Worm (Caenorhabditis elegans) whole organism, late embryonic: Measurements from ENCODE around the gene acd-4.

Source experiments
- C08G9.2 ChIP-seq: sonication (generic microtip); optimal IDR thresholded peaks from 2 replicates; lab custom pipeline; 2016; ENCODE audit warnings: mild to moderate bottlenecking, missing genetic modification characterization, moderate library complexity, missing compliant biosample characterization
- K02D7.2 ChIP-seq: sonication (generic microtip); optimal IDR thresholded peaks from 2 replicates; lab custom pipeline; 2017; ENCODE audit warnings: mild to moderate bottlenecking, missing genetic modification characterization, missing compliant biosample characterization
- K09A11.1 ChIP-seq: sonication (generic microtip); optimal IDR thresholded peaks from 2 replicates; lab custom pipeline; 2017; ENCODE audit warnings: antibody characterized with exemption, mild to moderate bottlenecking, missing genetic modification characterization, missing compliant biosample characterization; ENCODE audit not compliant: insufficient read depth
- ahr-1 ChIP-seq: sonication (generic microtip); optimal IDR thresholded peaks from 2 replicates; lab custom pipeline; 2016; ENCODE audit warnings: missing genetic modification characterization, missing compliant biosample characterization
- ama-1 ChIP-seq: fragments of 150-350 bp; optimal IDR thresholded peaks from 2 replicates; lab custom pipeline; 2014
- ceh-14 ChIP-seq: sonication (generic microtip); optimal IDR thresholded peaks from 2 replicates; lab custom pipeline; 2016; ENCODE audit warnings: missing genotype, missing genetic modification characterization, missing compliant biosample characterization
- ceh-19 ChIP-seq: fragments of 200-800 bp; sonication (Bioruptor generic); optimal IDR thresholded peaks from 2 replicates; lab custom pipeline; 2018; ENCODE audit warnings: mild to moderate bottlenecking, missing genetic modification characterization, missing compliant biosample characterization
- ceh-2 ChIP-seq: sonication (generic microtip); optimal IDR thresholded peaks from 2 replicates; lab custom pipeline; 2016; ENCODE audit warnings: missing genotype, missing genetic modification characterization, missing compliant biosample characterization
- ceh-24 ChIP-seq: sonication (generic microtip); optimal IDR thresholded peaks from 2 replicates; lab custom pipeline; 2016; ENCODE audit warnings: mild to moderate bottlenecking, missing genetic modification characterization, missing compliant biosample characterization
- ceh-31 ChIP-seq: sonication (generic microtip); optimal IDR thresholded peaks from 2 replicates; lab custom pipeline; 2016; ENCODE audit warnings: missing genetic modification characterization, missing compliant biosample characterization
- ceh-45 ChIP-seq: fragments of 200-800 bp; sonication (Bioruptor generic); IDR thresholded peaks from 2 replicates; pipeline ENCODE4 v1.3.6; 2022; ENCODE audit warnings: missing genetic modification reagents, missing genetic modification characterization, missing compliant biosample characterization
- ceh-9 ChIP-seq: sonication (generic microtip); optimal IDR thresholded peaks from 2 replicates; lab custom pipeline; 2016; ENCODE audit warnings: mild to moderate bottlenecking, missing genetic modification characterization, inconsistent platforms, missing compliant biosample characterization
- che-1 ChIP-seq: sonication (generic microtip); optimal IDR thresholded peaks from 2 replicates; lab custom pipeline; 2016; ENCODE audit warnings: mild to moderate bottlenecking, missing genetic modification characterization, missing compliant biosample characterization
- dve-1 ChIP-seq: sonication (generic microtip); optimal IDR thresholded peaks from 2 replicates; lab custom pipeline; 2017; ENCODE audit warnings: antibody characterized with exemption, mild to moderate bottlenecking, missing genetic modification characterization, missing compliant biosample characterization
- fax-1 ChIP-seq: sonication (generic microtip); optimal IDR thresholded peaks from 2 replicates; lab custom pipeline; 2016; ENCODE audit warnings: missing genotype, missing genetic modification characterization, missing compliant biosample characterization
- fkh-6 ChIP-seq: sonication (generic microtip); optimal IDR thresholded peaks from 2 replicates; lab custom pipeline; 2016; ENCODE audit warnings: missing genetic modification characterization, missing compliant biosample characterization
- hlh-15 ChIP-seq: sonication (generic microtip); optimal IDR thresholded peaks from 2 replicates; lab custom pipeline; 2016; ENCODE audit warnings: missing genetic modification characterization, missing compliant biosample characterization
- hlh-6 ChIP-seq: sonication (generic microtip); optimal IDR thresholded peaks from 2 replicates; lab custom pipeline; 2016; ENCODE audit warnings: missing genotype, missing genetic modification characterization, missing compliant biosample characterization
- hlh-8 ChIP-seq: sonication (generic microtip); optimal IDR thresholded peaks from 2 replicates; lab custom pipeline; 2016; ENCODE audit warnings: missing genotype, missing genetic modification characterization, missing compliant biosample characterization
- lim-6 ChIP-seq: sonication (generic microtip); optimal IDR thresholded peaks from 2 replicates; lab custom pipeline; 2016; ENCODE audit warnings: missing genetic modification characterization, missing compliant biosample characterization
- madf-2 ChIP-seq: sonication (generic microtip); optimal IDR thresholded peaks from 2 replicates; lab custom pipeline; 2017; ENCODE audit warnings: missing genetic modification characterization, missing compliant biosample characterization
- mec-3 ChIP-seq: sonication (generic microtip); optimal IDR thresholded peaks from 2 replicates; lab custom pipeline; 2016; ENCODE audit warnings: borderline replicate concordance, missing genetic modification characterization, missing compliant biosample characterization
- nfya-1 ChIP-seq: sonication (generic microtip); optimal IDR thresholded peaks from 2 replicates; lab custom pipeline; 2017; ENCODE audit warnings: missing genetic modification characterization, mild to moderate bottlenecking, missing compliant biosample characterization, antibody characterized with exemption, moderate library complexity
- nhr-11 ChIP-seq: fragments of 150-350 bp; optimal IDR thresholded peaks from 2 replicates; lab custom pipeline; 2014; ENCODE audit warnings: missing biosample characterization, missing genetic modification characterization
- odd-2 ChIP-seq: sonication (generic microtip); optimal IDR thresholded peaks from 2 replicates; lab custom pipeline; 2017; ENCODE audit warnings: antibody characterized with exemption, mild to moderate bottlenecking, missing genetic modification characterization, missing compliant biosample characterization
- pag-3 ChIP-seq: sonication (generic microtip); optimal IDR thresholded peaks from 2 replicates; lab custom pipeline; 2016; ENCODE audit warnings: missing compliant biosample characterization, missing genetic modification characterization, borderline replicate concordance
- pha-2 ChIP-seq: sonication (generic microtip); optimal IDR thresholded peaks from 2 replicates; lab custom pipeline; 2017; ENCODE audit warnings: mild to moderate bottlenecking, missing genetic modification characterization, missing compliant biosample characterization
- pha-4 ChIP-seq: fragments of 150-350 bp; optimal IDR thresholded peaks from 2 replicates; lab custom pipeline; 2018; ENCODE audit warnings: missing biosample characterization, missing genetic modification reagents, missing genetic modification characterization
- sox-2 ChIP-seq: fragments of 200-800 bp; sonication (Bioruptor generic); IDR thresholded peaks from 2 replicates; pipeline ENCODE4 v1.3.6; 2022; ENCODE audit warnings: missing genetic modification reagents, missing genetic modification characterization, missing compliant biosample characterization
- syd-9 ChIP-seq: sonication (generic microtip); optimal IDR thresholded peaks from 2 replicates; lab custom pipeline; 2016; ENCODE audit warnings: mild to moderate bottlenecking, missing genetic modification characterization, moderate library complexity, missing compliant biosample characterization
- tbx-7 ChIP-seq: sonication (generic microtip); optimal IDR thresholded peaks from 2 replicates; lab custom pipeline; 2016; ENCODE audit warnings: missing genotype, missing genetic modification characterization, missing compliant biosample characterization
- unc-3 ChIP-seq, 2 experiments: fragments of 200-800 bp in 1 of 2; sonication (Bioruptor generic) in 1 of 2; sonication (generic microtip) in 1 of 2; conservative IDR thresholded peaks in 1 of 2; optimal IDR thresholded peaks in 1 of 2; 2 replicates each; pipeline versions ENCODE4 v1.3.6 to Lab custom; 2016 to 2022; ENCODE audit warnings: missing compliant biosample characterization in 2 of 2, missing genetic modification characterization in 2 of 2, missing genetic modification reagents in 1 of 2
- unc-42 ChIP-seq: sonication (generic microtip); optimal IDR thresholded peaks from 2 replicates; lab custom pipeline; 2016; ENCODE audit warnings: missing genotype, missing genetic modification characterization, missing compliant biosample characterization
- unc-55 ChIP-seq: sonication (generic microtip); optimal IDR thresholded peaks from 2 replicates; lab custom pipeline; 2017; ENCODE audit warnings: missing biosample characterization, missing genetic modification reagents, missing genetic modification characterization
- unc-86 ChIP-seq: sonication (generic microtip); optimal IDR thresholded peaks from 2 replicates; lab custom pipeline; 2016; ENCODE audit warnings: missing genetic modification characterization, missing compliant biosample characterization
- zip-5 ChIP-seq: sonication (generic microtip); optimal IDR thresholded peaks from 2 replicates; lab custom pipeline; 2016; ENCODE audit warnings: missing genetic modification characterization, missing compliant biosample characterization
- ztf-16 ChIP-seq: sonication (generic microtip); optimal IDR thresholded peaks from 2 replicates; lab custom pipeline; 2017; ENCODE audit warnings: missing genetic modification characterization, missing compliant biosample characterization

The acd-4 gene

ce11 chrV:8610633-8611404, 27.2 kb upstream of the acd-4 start, which contains the start of gene fip-4:
Gene fip-4, minus strand, starts transcription at chrV:8611268.
- TF ChIP-seq lim-6 (tag; lab: Kevin White, UChicago) (no peak), unc-42 (tag; lab: Kevin White, UChicago) (peak; percentile 1)

- TF ChIP-seq nfya-1 (tag; lab: Kevin White, UChicago) = no peak
- TF ChIP-seq syd-9 (tag; lab: Kevin White, UChicago) = no peak
- no peak for TF ChIP-seq ama-1 (lab: Kevin White, UChicago)
- TF ChIP-seq odd-2 (tag; lab: Kevin White, UChicago) = no peak
- no peak for TF ChIP-seq K09A11.1 (tag; lab: Kevin White, UChicago)
- no peak for TF ChIP-seq ceh-24 (tag; lab: Kevin White, UChicago)
- TF ChIP-seq C08G9.2 (tag; lab: Kevin White, UChicago) = no peak
- TF ChIP-seq madf-2 (tag; lab: Kevin White, UChicago) = no peak
- TF ChIP-seq zip-5 (tag; lab: Kevin White, UChicago) = no peak
- no peak for TF ChIP-seq mec-3 (tag; lab: Kevin White, UChicago)
- no peak for TF ChIP-seq pag-3 (tag; lab: Kevin White, UChicago)
- no peak for TF ChIP-seq ahr-1 (tag; lab: Kevin White, UChicago)
- no peak for TF ChIP-seq unc-42 (tag; lab: Kevin White, UChicago)
- no peak for TF ChIP-seq ceh-2 (tag; lab: Kevin White, UChicago)
- TF ChIP-seq ceh-19 (GFP tag; lab: Kevin White, UChicago) = no peak
- TF ChIP-seq sox-2 (GFP tag; lab: Robert Waterston, UW) = no peak
- no peak for TF ChIP-seq hlh-15 (tag; lab: Kevin White, UChicago)
- no peak for TF ChIP-seq K02D7.2 (tag; lab: Kevin White, UChicago)
- TF ChIP-seq tbx-7 (tag; lab: Kevin White, UChicago) = no peak
Measured at ce11 chrV:8615711-8616110, 22.3 kb upstream of the acd-4 start.

DNA sequence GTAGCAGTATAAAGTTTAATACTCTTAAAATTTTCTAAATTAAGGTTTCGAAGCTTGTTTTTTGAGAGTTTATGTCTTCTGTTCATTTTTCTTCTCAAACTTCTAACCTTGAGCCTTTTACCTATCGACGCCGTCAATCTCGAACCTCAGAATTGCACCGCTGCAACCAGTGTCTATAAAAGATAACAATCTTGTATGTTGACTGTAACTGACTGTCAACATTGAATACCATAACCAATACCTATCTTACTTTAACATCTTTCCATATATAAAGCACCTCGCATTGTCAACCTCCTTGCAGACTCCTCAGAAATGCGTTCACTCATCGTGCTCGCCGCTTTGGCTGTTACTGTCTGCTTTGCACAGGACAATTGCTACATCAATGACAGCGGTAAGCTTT, 19.3 kb upstream of the acd-4 start, which contains the start of gene grd-5:
grd-5 (plus strand) TSS at position 295 of the 400 bp plus-strand sequence.
- TF ChIP-seq ceh-45 = no peak
- no peak for TF ChIP-seq ceh-31 (tag; lab: Kevin White, UChicago)
- no peak for TF ChIP-seq pha-2 (tag; lab: Kevin White, UChicago)
- TF ChIP-seq unc-3 (GFP tag; conservative IDR thresholded peaks at IDR 0.05; lab: Robert Waterston, UW) = no peak
- no peak for TF ChIP-seq unc-3 (tag; optimal IDR thresholded peaks at IDR 0.05; lab: Kevin White, UChicago)
- TF ChIP-seq hlh-15 (tag; lab: Kevin White, UChicago) = no peak
- no peak for TF ChIP-seq odd-2 (tag; lab: Kevin White, UChicago)
- TF ChIP-seq sox-2 (GFP tag; lab: Robert Waterston, UW) = no peak
- no peak for TF ChIP-seq fax-1 (tag; lab: Kevin White, UChicago)
- no peak for TF ChIP-seq unc-42 (tag; lab: Kevin White, UChicago)
- TF ChIP-seq hlh-8 (tag; lab: Kevin White, UChicago) = no peak
- TF ChIP-seq zip-5 (tag; lab: Kevin White, UChicago) = no peak
- no peak for TF ChIP-seq unc-55 (GFP tag; lab: Kevin White, UChicago)
- TF ChIP-seq ceh-9 (tag; lab: Kevin White, UChicago) = no peak
- no peak for TF ChIP-seq mec-3 (tag; lab: Kevin White, UChicago)
- TF ChIP-seq nfya-1 (tag; lab: Kevin White, UChicago) = no peak
- TF ChIP-seq ahr-1 (tag; lab: Kevin White, UChicago) = no peak

DNA sequence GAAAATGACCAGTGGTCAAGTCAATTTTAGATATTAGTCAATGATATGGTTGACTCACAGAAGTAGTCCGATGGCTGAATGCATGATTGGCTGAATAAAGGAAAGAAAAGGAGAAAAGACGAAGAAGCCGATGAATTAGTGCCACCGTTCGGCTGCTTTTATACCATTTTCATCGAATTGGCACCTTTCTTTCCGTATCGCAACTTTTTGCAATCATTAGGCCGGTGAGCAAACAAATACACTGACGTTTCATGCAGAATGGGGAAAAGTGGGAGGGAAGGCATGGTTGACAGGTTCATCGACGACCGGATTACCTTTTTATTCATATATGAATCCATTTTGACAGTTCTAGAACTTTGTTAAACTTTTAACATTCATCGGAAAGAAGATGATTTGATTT, 16.8 kb upstream of the acd-4 start, which contains the start of gene idpc-2:
idpc-2 (minus strand) TSS at position 101 of the 400 bp plus-strand sequence.
- TF ChIP-seq ceh-14 (tag; lab: Kevin White, UChicago) (no peak), nhr-11 (no peak), unc-86 (no peak), hlh-6 (tag; lab: Kevin White, UChicago) (no peak), hlh-8 (tag; lab: Kevin White, UChicago) (no peak), dve-1 (no peak), pha-4 (tag; lab: Kevin White, UChicago) (no peak), K02D7.2 (tag; lab: Kevin White, UChicago) (no peak), ceh-19 (GFP tag; lab: Kevin White, UChicago) (no peak), ztf-16 (tag; lab: Kevin White, UChicago) (no peak), che-1 (no peak), unc-55 (GFP tag; lab: Kevin White, UChicago) (no peak), fkh-6 (tag; lab: Kevin White, UChicago) (no peak), tbx-7 (tag; lab: Kevin White, UChicago) (no peak), C08G9.2 (tag; lab: Kevin White, UChicago) (no peak)
